Fruit fly (Drosophila melanogaster): ENCODE results near the gene CtsL4.

The CtsL4 gene

dm6 chr2L:10386208-10386805 lies 29.9 kb upstream of the CtsL4 start, which contains the start of the genes Cdk1 and mRpS7 (continued):
- TF ChIP-seq CG16779 (GFP tag; IDR thresholded peaks at IDR 0.05) (no peak), CG13287 (GFP tag; IDR thresholded peaks at IDR 0.05; ENCODE audit: partially characterized antibody) (no peak), CG10654 (GFP tag; optimal IDR thresholded peaks at IDR 0.05) (peak; percentile 46), CG2129 (GFP tag; IDR thresholded peaks at IDR 0.05; ENCODE audit: partially characterized antibody) (no peak), CG6254 (GFP tag; optimal IDR thresholded peaks at IDR 0.05) (peak; percentile 38), usp (GFP tag; optimal IDR thresholded peaks at IDR 0.05) (no peak), phol (tag; optimal IDR thresholded peaks at IDR 0.05) (peak; percentile 89), CG4707 (GFP tag; optimal IDR thresholded peaks at IDR 0.05) (peak; percentile 12), ara (GFP tag; IDR thresholded peaks at IDR 0.05) (no peak), YL-1 (GFP tag; optimal IDR thresholded peaks at IDR 0.05) (peak; percentile 26), maf-S (GFP tag; optimal IDR thresholded peaks at IDR 0.05) (peak; percentile 23), CG3065 (GFP tag; optimal IDR thresholded peaks at IDR 0.05) (no peak), scrt (GFP tag; optimal IDR thresholded peaks at IDR 0.05) (peak; percentile 38), CG3281 (GFP tag; optimal IDR thresholded peaks at IDR 0.05) (peak; percentile 75), Meics (GFP tag; optimal IDR thresholded peaks at IDR 0.05) (peak; percentile 79), BtbVII (GFP tag; optimal IDR thresholded peaks at IDR 0.05) (peak; percentile 28), CG7987 (GFP tag; optimal IDR thresholded peaks at IDR 0.05) (no peak), CG9727 (GFP tag; optimal IDR thresholded peaks at IDR 0.05) (peak; percentile 77), nerfin-2 (GFP tag; IDR thresholded peaks at IDR 0.05; ENCODE audit: partially characterized antibody) (no peak), ro (GFP tag; IDR thresholded peaks at IDR 0.05) (no peak), pb (GFP tag; optimal IDR thresholded peaks at IDR 0.05) (no peak), abd-A (tag; optimal IDR thresholded peaks at IDR 0.05) (no peak), Mrtf (GFP tag; IDR thresholded peaks at IDR 0.05) (no peak; the same call in 2 of the 3 replicates), CG6272 (GFP tag; IDR thresholded peaks at IDR 0.05) (0 out of 2 replicates have a peak, but pooled peaks have one; percentile 7), Atf-2 (GFP tag; optimal IDR thresholded peaks at IDR 0.05) (peak; percentile 38), da (GFP tag; optimal IDR thresholded peaks at IDR 0.05) (peak; percentile 34), sna (GFP tag; IDR thresholded peaks at IDR 0.05; ENCODE audit: partially characterized antibody) (no peak), Dp (GFP tag; optimal IDR thresholded peaks at IDR 0.05) (peak; percentile 74), dimm (GFP tag; IDR thresholded peaks at IDR 0.05) (no peak), CG13123 (GFP tag; optimal IDR thresholded peaks at IDR 0.05) (peak; percentile 46), zfh2 (GFP tag; optimal IDR thresholded peaks at IDR 0.05) (peak; percentile 52), ap (GFP tag; IDR thresholded peaks at IDR 0.05) (0 out of 2 replicates have a peak, but pooled peaks have one; percentile 40), gce (GFP tag; IDR thresholded peaks at IDR 0.05) (peak; percentile 67; the same call in 1 of the 3 replicates), gcm (GFP tag; optimal IDR thresholded peaks at IDR 0.05) (peak; percentile 66), bowl (GFP tag; IDR thresholded peaks at IDR 0.05) (no peak), CG7786 (GFP tag; optimal IDR thresholded peaks at IDR 0.05) (peak; percentile 47), p53 (GFP tag; optimal IDR thresholded peaks at IDR 0.05) (no peak), eve (GFP tag; optimal IDR thresholded peaks at IDR 0.05) (peak in 1 of 2 experiments; percentile 41), CG4424 (GFP tag; optimal IDR thresholded peaks at IDR 0.05) (peak; percentile 70), CG8924 (tag; optimal IDR thresholded peaks at IDR 0.05) (peak; percentile 87), inv (GFP tag; IDR thresholded peaks at IDR 0.05; ENCODE audit: partially characterized antibody) (no peak), CG10979 (tag; optimal IDR thresholded peaks at IDR 0.05) (peak; percentile 70), wdn (GFP tag; IDR thresholded peaks at IDR 0.05) (no peak), MTF-1 (GFP tag; optimal IDR thresholded peaks at IDR 0.05; ENCODE audit: borderline replicate concordance) (no peak), pfk (GFP tag; optimal IDR thresholded peaks at IDR 0.05) (peak; percentile 90), CG17186 (GFP tag; optimal IDR thresholded peaks at IDR 0.05) (peak; percentile 30), CG1832 (GFP tag; optimal IDR thresholded peaks at IDR 0.05) (no peak), tna (GFP tag; IDR thresholded peaks at IDR 0.05; ENCODE audit: partially characterized antibody) (no peak), ash1 (GFP tag; optimal IDR thresholded peaks at IDR 0.05) (no peak)
